Worm (Caenorhabditis elegans) whole organism, young adult: ENCODE results near the gene Y6G8.2.

Experiments used
- ceh-100 ChIP-seq: fragments of 200-800 bp; sonication (Bioruptor generic); IDR thresholded peaks from 2 replicates; pipeline ENCODE4 v1.3.6; 2022; ENCODE audit warnings: missing genetic modification reagents, missing genetic modification characterization, missing compliant biosample characterization
- lin-54 ChIP-seq: fragments of 200-800 bp; sonication (Bioruptor generic); optimal IDR thresholded peaks from 2 replicates; lab custom pipeline; 2018; ENCODE audit warnings: mild to moderate bottlenecking, missing genetic modification characterization, missing compliant biosample characterization

DNA sequence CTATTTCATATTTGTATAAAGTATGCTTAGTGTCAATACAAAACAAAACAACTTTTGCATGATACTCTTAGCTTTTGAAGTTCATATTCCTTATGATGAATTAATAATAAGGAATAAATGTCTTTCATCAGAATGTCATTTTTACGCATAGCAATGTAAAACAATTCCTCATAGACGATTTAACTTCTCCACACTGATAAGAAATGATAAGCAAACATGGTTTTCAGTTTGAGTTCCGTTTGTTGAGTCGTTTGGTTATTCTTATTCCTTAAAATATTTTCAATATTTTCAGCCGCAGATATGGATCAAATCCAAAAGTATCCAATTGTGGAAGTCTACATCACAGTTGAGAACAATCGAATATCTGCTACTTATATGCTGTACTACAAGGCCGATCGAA, 26.1 kb upstream of the Y6G8.2 start, which contains the start of gene F57G4.11:
- TF ChIP-seq lin-54 (GFP tag; lab: Kevin White, UChicago) (no peak), ceh-100 (GFP tag; lab: Robert Waterston, UW) (no peak)
